Worm (Caenorhabditis elegans): ENCODE results near the gene cutl-22.

- no peak for TF ChIP-seq pqm-1 (tag; optimal IDR thresholded peaks at IDR 0.05)
- no peak for TF ChIP-seq T23F11.4 (GFP tag; optimal IDR thresholded peaks at IDR 0.05)
- TF ChIP-seq ttx-3 (tag; optimal IDR thresholded peaks at IDR 0.05): no peak
- no peak for TF ChIP-seq che-1 (tag; optimal IDR thresholded peaks at IDR 0.05)
- no peak for TF ChIP-seq K02D7.2 (tag; optimal IDR thresholded peaks at IDR 0.05)
These were observed 19.2 kb downstream of the cutl-22 start for ce11 chrV:1160716-1161115.
